Worm (Caenorhabditis elegans) whole organism, L2 larva: ENCODE results near the gene srsx-31.

Experiments used
- ZK546.5 ChIP-seq: sonication (generic microtip); optimal IDR thresholded peaks from 2 replicates; lab custom pipeline; 2017; ENCODE audit warnings: missing biosample characterization, missing genetic modification characterization
- nhr-12 ChIP-seq: fragments of 150-350 bp; optimal IDR thresholded peaks from 2 replicates; lab custom pipeline; 2014; ENCODE audit warnings: missing biosample characterization, missing genetic modification characterization
- unc-62 ChIP-seq: fragments of 150-350 bp; optimal IDR thresholded peaks from 2 replicates; lab custom pipeline; 2014; ENCODE audit warnings: missing biosample characterization, missing genetic modification reagents, missing genetic modification characterization
- zag-1 ChIP-seq: fragments of 150-350 bp; optimal IDR thresholded peaks from 2 replicates; lab custom pipeline; 2014; ENCODE audit warnings: missing biosample characterization, missing genetic modification characterization
- ztf-11 ChIP-seq: sonication (generic microtip); optimal IDR thresholded peaks from 2 replicates; lab custom pipeline; 2017; ENCODE audit warnings: missing biosample characterization, missing genetic modification characterization

DNA sequence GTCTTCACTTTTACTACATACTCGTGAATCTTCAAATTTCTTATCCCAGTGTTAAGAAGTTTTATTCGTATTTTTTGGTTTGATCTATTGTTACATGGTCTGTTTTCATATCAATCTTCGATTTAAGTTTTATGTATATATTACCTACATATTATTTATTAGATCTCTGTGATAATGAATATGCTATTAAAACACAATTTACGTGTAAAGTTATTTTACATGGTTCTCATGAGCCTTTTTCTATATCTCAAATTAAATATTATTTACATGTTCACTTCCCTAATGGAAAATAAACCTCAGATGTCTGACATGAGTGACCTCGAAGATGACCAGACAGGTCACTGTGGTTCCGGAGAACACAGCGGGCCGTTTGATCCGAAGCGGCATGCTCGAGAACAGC, 10.3 kb downstream of the srsx-31 start, which contains the start of gene mxl-1:
- TF ChIP-seq unc-62, result no peak
- TF ChIP-seq zag-1 (tag; lab: Kevin White, UChicago), result no peak
- TF ChIP-seq ztf-11 (tag; lab: Kevin White, UChicago), result no peak
- no peak for TF ChIP-seq ZK546.5 (tag; lab: Kevin White, UChicago)
- TF ChIP-seq nhr-12 (tag; lab: Kevin White, UChicago), result no peak
